Worm (Caenorhabditis elegans) whole organism, young adult: ENCODE results near the gene gst-29.

ENCODE experiments used
- F49E8.2 ChIP-seq: sonication (generic microtip); optimal IDR thresholded peaks from 3 replicates; lab custom pipeline; 2017; ENCODE audit warnings: missing genetic modification characterization, mild to moderate bottlenecking, missing compliant biosample characterization, antibody characterized with exemption, moderate library complexity; ENCODE audit not compliant: insufficient read depth
- ama-1 ChIP-seq, 3 experiments: fragments of 150-350 bp in 1 of 3; sonication (generic microtip) in 2 of 3; optimal IDR thresholded peaks; 2 replicates each; lab custom pipeline; 2014 to 2018; ENCODE audit warnings: missing biosample characterization in 2 of 3, missing genetic modification characterization in 2 of 3, missing genetic modification reagents in 2 of 3
- bed-1 ChIP-seq: fragments of 200-800 bp; sonication (Bioruptor generic); IDR thresholded peaks from 2 replicates; pipeline ENCODE4 v1.3.6; 2022; ENCODE audit warnings: missing genetic modification reagents, missing genetic modification characterization, missing compliant biosample characterization
- ceh-58 ChIP-seq: fragments of 200-800 bp; sonication (Bioruptor generic); IDR thresholded peaks from 2 replicates; pipeline ENCODE4 v1.3.6; 2022; ENCODE audit warnings: missing genetic modification characterization, missing compliant biosample characterization
- die-1 ChIP-seq: sonication (generic microtip); optimal IDR thresholded peaks from 2 replicates; lab custom pipeline; 2016; ENCODE audit warnings: missing genotype, mild to moderate bottlenecking, missing genetic modification characterization, missing compliant biosample characterization
- dox-1 ChIP-seq: fragments of 200-800 bp; sonication (Bioruptor generic); IDR thresholded peaks from 2 replicates; pipeline ENCODE4 v1.3.6; 2022; ENCODE audit warnings: missing genetic modification reagents, missing genetic modification characterization, missing compliant biosample characterization
- dpl-1 ChIP-seq: fragments of 150-350 bp; optimal IDR thresholded peaks from 2 replicates; lab custom pipeline; 2014; ENCODE audit warnings: missing biosample characterization, missing genetic modification reagents, missing genetic modification characterization
- egrh-3 ChIP-seq: fragments of 200-800 bp; sonication (Bioruptor generic); IDR thresholded peaks from 2 replicates; pipeline ENCODE4 v1.3.6; 2022; ENCODE audit warnings: missing genetic modification reagents, missing genetic modification characterization, missing compliant biosample characterization
- hlh-26 ChIP-seq: fragments of 200-800 bp; sonication (Bioruptor generic); conservative IDR thresholded peaks from 2 replicates; pipeline ENCODE4 v1.3.6; 2022; ENCODE audit warnings: missing genetic modification reagents, missing genetic modification characterization, missing compliant biosample characterization
- pha-4 ChIP-seq: fragments of 150-350 bp; sonication (generic microtip); optimal IDR thresholded peaks from 2 replicates; lab custom pipeline; 2014; ENCODE audit warnings: missing biosample characterization, missing genetic modification reagents, missing genetic modification characterization
- snpc-4 ChIP-seq, 5 experiments: fragments of 150-350 bp in 1 of 5; sonication (generic microtip) in 4 of 5; optimal IDR thresholded peaks; 2 replicates each; lab custom pipeline; 2014 to 2018; ENCODE audit warnings: missing genetic modification characterization in 5 of 5, missing biosample characterization in 3 of 5, antibody characterized with exemption in 2 of 5, mild to moderate bottlenecking in 2 of 5, missing compliant biosample characterization in 2 of 5, missing genotype in 2 of 5, moderate library complexity in 2 of 5, missing genetic modification reagents in 1 of 5

DNA sequence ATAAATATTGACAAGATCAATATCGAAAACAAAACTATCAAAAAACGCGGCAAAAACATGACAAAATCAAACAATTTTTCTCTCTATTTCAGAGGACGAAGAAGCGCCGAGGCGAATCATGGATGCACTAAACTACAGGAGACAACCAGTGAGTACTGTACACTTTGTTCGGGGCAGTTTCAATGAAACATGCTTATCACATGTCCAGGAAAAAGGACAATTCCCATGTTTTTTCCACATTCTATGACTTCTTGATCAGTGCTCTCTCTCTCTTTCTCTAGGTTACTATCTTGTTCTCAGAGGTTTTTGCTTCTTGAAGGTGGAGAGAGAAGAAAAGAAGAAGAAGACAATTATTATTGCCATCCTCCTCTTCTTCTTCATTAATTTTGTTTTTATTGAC lies 27.8 kb upstream of the gst-29 start:
- TF ChIP-seq dox-1 (GFP tag; lab: Robert Waterston, UW): no peak
- no peak for TF ChIP-seq F49E8.2
- no peak for TF ChIP-seq snpc-4 (GFP tag; optimal IDR thresholded peaks at IDR 0.05; lab: Kevin White, UChicago)
- no peak for TF ChIP-seq snpc-4 (tag; optimal IDR thresholded peaks at IDR 0.05; lab: Kevin White, UChicago)
- TF ChIP-seq hlh-26: no peak
- TF ChIP-seq ceh-58 (GFP tag; lab: Robert Waterston, UW): no peak
- TF ChIP-seq pha-4: no peak
- TF ChIP-seq dpl-1 (GFP tag; lab: Kevin White, UChicago): no peak
- no peak for TF ChIP-seq egrh-3
- TF ChIP-seq ama-1 (optimal IDR thresholded peaks at IDR 0.05; lab: Kevin White, UChicago): no peak
- no peak for TF ChIP-seq ama-1 (GFP tag; optimal IDR thresholded peaks at IDR 0.05; lab: Kevin White, UChicago)
- no peak for TF ChIP-seq die-1 (tag; lab: Kevin White, UChicago)
- TF ChIP-seq bed-1: no peak
